Worm (Caenorhabditis elegans): ENCODE measurements around the gene algn-9.

DNA sequence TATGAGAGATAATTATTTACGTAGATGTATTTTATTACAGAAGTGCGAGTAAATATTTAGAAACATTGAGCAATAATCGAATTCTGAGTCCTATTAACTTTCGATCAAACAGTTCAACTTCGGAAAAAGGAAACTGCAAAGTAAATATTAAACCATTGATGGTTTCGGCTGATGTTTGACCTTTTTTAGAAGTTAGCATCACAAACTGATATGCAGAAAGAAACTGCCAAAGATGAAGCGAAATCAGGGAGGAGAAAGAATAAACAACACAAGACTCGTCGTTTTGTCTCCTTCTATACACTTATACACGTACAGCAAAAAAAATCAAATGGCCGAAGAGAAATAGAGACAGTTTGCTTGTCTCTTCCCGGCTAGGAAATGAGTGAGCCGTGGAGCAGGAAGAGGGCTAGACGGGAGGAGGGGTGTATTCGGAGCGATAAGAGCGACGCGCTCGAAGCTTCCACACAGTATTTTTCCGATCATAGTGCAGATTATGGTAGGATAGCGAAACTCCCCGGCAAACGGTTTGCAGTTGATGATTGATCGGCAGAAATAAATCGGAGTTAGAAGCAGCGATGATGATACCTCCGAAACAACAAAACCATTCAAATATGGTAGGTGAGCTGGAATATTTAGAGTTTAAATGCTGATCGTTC is 27.5 kb upstream of the algn-9 start:
- TF ChIP-seq zag-1 (tag; optimal IDR thresholded peaks at IDR 0.05) (no peak), egl-43 (GFP tag; IDR thresholded peaks at IDR 0.05) (peak; percentile 54; the same call in 1 of the 2 replicates), lin-39 (tag; optimal IDR thresholded peaks at IDR 0.05) (no peak), nhr-6 (tag; optimal IDR thresholded peaks at IDR 0.05) (no peak), lin-29 (GFP tag; IDR thresholded peaks at IDR 0.05) (no peak), daf-12 (tag; optimal IDR thresholded peaks at IDR 0.05) (no peak), daf-16 (GFP tag; optimal IDR thresholded peaks at IDR 0.05) (no peak), daf-16 (tag; optimal IDR thresholded peaks at IDR 0.05) (peak; percentile 82), snpc-1.2 (GFP tag; IDR thresholded peaks at IDR 0.05) (no peak), pqm-1 (tag; optimal IDR thresholded peaks at IDR 0.05) (peak; percentile 48), snpc-4 (tag; optimal IDR thresholded peaks at IDR 0.05) (no peak), mxl-3 (GFP tag; optimal IDR thresholded peaks at IDR 0.05) (no peak)

Measured in whole organism, L4 larva.